Fruit fly (Drosophila melanogaster): ENCODE measurements around the gene can.

DNA sequence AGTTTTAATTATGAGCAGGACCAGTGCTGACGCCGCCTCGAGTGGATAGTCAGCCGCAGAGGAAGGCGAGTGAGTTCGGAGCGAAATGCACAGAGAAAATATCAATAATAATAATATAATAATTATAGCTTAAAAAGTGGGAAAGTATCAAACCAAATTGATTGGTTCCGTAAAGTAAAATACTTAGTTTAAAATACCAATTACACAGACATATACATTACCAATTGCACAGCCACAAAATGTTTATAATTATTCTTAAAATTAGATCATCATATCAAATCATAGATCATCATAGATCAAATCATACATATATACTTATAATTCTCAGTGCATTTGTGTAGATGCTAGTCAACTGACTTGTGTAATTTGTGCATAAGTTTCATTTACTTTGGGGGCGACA lies 28.4 kb downstream of the can start:
- TF ChIP-seq CG15710 (tag; optimal IDR thresholded peaks at IDR 0.05) (peak; percentile 50), CG9948 (tag; optimal IDR thresholded peaks at IDR 0.05) (peak; percentile 25), CG32121 (GFP tag; IDR thresholded peaks at IDR 0.05) (no peak), CG17806 (tag; optimal IDR thresholded peaks at IDR 0.05) (peak; percentile 26), CG10348 (GFP tag; IDR thresholded peaks at IDR 0.05) (no peak), CG12605 (GFP tag; IDR thresholded peaks at IDR 0.05) (no peak), CG14655 (GFP tag; optimal IDR thresholded peaks at IDR 0.05) (peak; percentile 29), EcR (GFP tag; optimal IDR thresholded peaks at IDR 0.05) (no peak), rn (GFP tag; IDR thresholded peaks at IDR 0.05) (no peak), Pif1B (GFP tag; optimal IDR thresholded peaks at IDR 0.05) (no peak), CG8301 (tag; optimal IDR thresholded peaks at IDR 0.05) (no peak), Snoo (tag; optimal IDR thresholded peaks at IDR 0.05) (no peak), CG8159 (tag; optimal IDR thresholded peaks at IDR 0.05) (peak; percentile 54)
